Worm (Caenorhabditis elegans) whole organism, young adult: ENCODE results near the gene H20J04.7.

Source experiments
- B0035.1 ChIP-seq: sonication (generic microtip); optimal IDR thresholded peaks from 2 replicates; lab custom pipeline; 2016; ENCODE audit warnings: missing genetic modification characterization, mild to moderate bottlenecking, missing compliant biosample characterization, missing genotype, missing genetic modification reagents
- C17E4.6 ChIP-seq: fragments of 200-800 bp; sonication (Bioruptor generic); IDR thresholded peaks from 2 replicates; pipeline ENCODE4 v1.3.6; 2022; ENCODE audit warnings: missing genetic modification reagents, missing genetic modification characterization, missing compliant biosample characterization
- D2030.7 ChIP-seq: fragments of 200-800 bp; sonication (Bioruptor generic); IDR thresholded peaks from 2 replicates; pipeline ENCODE4 v1.3.6; 2022; ENCODE audit warnings: missing genetic modification reagents, missing genetic modification characterization, missing compliant biosample characterization
- F33H1.4 ChIP-seq: fragments of 200-800 bp; sonication (Bioruptor generic); IDR thresholded peaks from 2 replicates; pipeline ENCODE4 v1.3.6; 2022; ENCODE audit warnings: missing genetic modification reagents, missing genetic modification characterization, missing compliant biosample characterization
- F37B4.10 ChIP-seq: fragments of 200-800 bp; sonication (Bioruptor generic); IDR thresholded peaks from 2 replicates; pipeline ENCODE4 v1.3.6; 2022; ENCODE audit warnings: missing genetic modification characterization, missing compliant biosample characterization
- F49E8.2 ChIP-seq: sonication (generic microtip); optimal IDR thresholded peaks from 3 replicates; lab custom pipeline; 2017; ENCODE audit warnings: missing genetic modification characterization, mild to moderate bottlenecking, missing compliant biosample characterization, antibody characterized with exemption, moderate library complexity; ENCODE audit not compliant: insufficient read depth
- F55B11.4 ChIP-seq: sonication (generic microtip); optimal IDR thresholded peaks from 2 replicates; lab custom pipeline; 2016; ENCODE audit warnings: missing compliant biosample characterization, missing genetic modification characterization, borderline replicate concordance; ENCODE audit not compliant: insufficient read depth
- Y79H2A.3 ChIP-seq: fragments of 200-800 bp; sonication (Bioruptor generic); conservative IDR thresholded peaks from 2 replicates; pipeline ENCODE4 v1.3.6; 2022; ENCODE audit warnings: missing genetic modification reagents, missing genetic modification characterization, missing compliant biosample characterization
- Y95B8A.8 ChIP-seq: fragments of 200-800 bp; sonication (Bioruptor generic); IDR thresholded peaks from 2 replicates; pipeline ENCODE4 v1.3.6; 2022; ENCODE audit warnings: missing genetic modification reagents, missing genetic modification characterization, missing compliant biosample characterization
- athp-1 ChIP-seq: sonication (generic microtip); optimal IDR thresholded peaks from 2 replicates; lab custom pipeline; 2017; ENCODE audit warnings: mild to moderate bottlenecking, missing genetic modification characterization, missing compliant biosample characterization
- ccch-3 ChIP-seq: fragments of 200-800 bp; sonication (Bioruptor generic); optimal IDR thresholded peaks from 2 replicates; lab custom pipeline; 2018; ENCODE audit warnings: mild to moderate bottlenecking, missing genetic modification characterization, missing compliant biosample characterization
- cebp-1 ChIP-seq, 2 experiments: fragments of 200-800 bp in 1 of 2; sonication (Bioruptor generic) in 1 of 2; sonication (generic microtip) in 1 of 2; IDR thresholded peaks in 1 of 2; optimal IDR thresholded peaks in 1 of 2; 2 replicates each; pipeline versions ENCODE4 v1.3.6 to Lab custom; 2017 to 2022; ENCODE audit warnings: missing compliant biosample characterization in 2 of 2, missing genetic modification characterization in 2 of 2, mild to moderate bottlenecking in 1 of 2, missing genetic modification reagents in 1 of 2, moderate library complexity in 1 of 2
- cebp-2 ChIP-seq: fragments of 200-800 bp; sonication (Bioruptor generic); IDR thresholded peaks from 2 replicates; pipeline ENCODE4 v1.3.6; 2022; ENCODE audit warnings: missing genetic modification characterization, missing compliant biosample characterization
- ceh-100 ChIP-seq: fragments of 200-800 bp; sonication (Bioruptor generic); IDR thresholded peaks from 2 replicates; pipeline ENCODE4 v1.3.6; 2022; ENCODE audit warnings: missing genetic modification reagents, missing genetic modification characterization, missing compliant biosample characterization
- die-1 ChIP-seq: sonication (generic microtip); optimal IDR thresholded peaks from 2 replicates; lab custom pipeline; 2016; ENCODE audit warnings: missing genotype, mild to moderate bottlenecking, missing genetic modification characterization, missing compliant biosample characterization
- dpl-1 ChIP-seq: fragments of 150-350 bp; optimal IDR thresholded peaks from 2 replicates; lab custom pipeline; 2014; ENCODE audit warnings: missing biosample characterization, missing genetic modification reagents, missing genetic modification characterization
- egl-18 ChIP-seq: fragments of 200-800 bp; sonication (Bioruptor generic); IDR thresholded peaks from 2 replicates; pipeline ENCODE4 v1.3.6; 2022; ENCODE audit warnings: missing genetic modification reagents, missing genetic modification characterization, missing compliant biosample characterization
- egrh-3 ChIP-seq: fragments of 200-800 bp; sonication (Bioruptor generic); IDR thresholded peaks from 2 replicates; pipeline ENCODE4 v1.3.6; 2022; ENCODE audit warnings: missing genetic modification reagents, missing genetic modification characterization, missing compliant biosample characterization
- ets-4 ChIP-seq: fragments of 200-800 bp; sonication (Bioruptor generic); optimal IDR thresholded peaks from 2 replicates; lab custom pipeline; 2018; ENCODE audit warnings: mild to moderate bottlenecking, missing genetic modification characterization, missing compliant biosample characterization
- fkh-3 ChIP-seq: sonication (generic microtip); optimal IDR thresholded peaks from 2 replicates; lab custom pipeline; 2016; ENCODE audit warnings: mild to moderate bottlenecking, missing genetic modification characterization, missing compliant biosample characterization
- gei-17 ChIP-seq: fragments of 200-800 bp; sonication (Bioruptor generic); optimal IDR thresholded peaks from 2 replicates; lab custom pipeline; 2018; ENCODE audit warnings: mild to moderate bottlenecking, missing genetic modification characterization, missing compliant biosample characterization
- let-607 ChIP-seq, 2 experiments: fragments of 200-800 bp in 1 of 2; sonication (Bioruptor generic) in 1 of 2; sonication (generic microtip) in 1 of 2; optimal IDR thresholded peaks; 2 replicates each; lab custom pipeline; 2016 to 2018; ENCODE audit warnings: mild to moderate bottlenecking in 2 of 2, missing compliant biosample characterization in 2 of 2, missing genetic modification characterization in 2 of 2, moderate library complexity in 2 of 2, missing genotype in 1 of 2
- lin-54 ChIP-seq: fragments of 200-800 bp; sonication (Bioruptor generic); optimal IDR thresholded peaks from 2 replicates; lab custom pipeline; 2018; ENCODE audit warnings: mild to moderate bottlenecking, missing genetic modification characterization, missing compliant biosample characterization
- lir-1 ChIP-seq: fragments of 200-800 bp; sonication (Bioruptor generic); conservative IDR thresholded peaks from 2 replicates; pipeline ENCODE4 v1.3.6; 2022; ENCODE audit warnings: missing genetic modification reagents, missing genetic modification characterization, missing compliant biosample characterization
- madf-10 ChIP-seq: sonication (generic microtip); optimal IDR thresholded peaks from 2 replicates; lab custom pipeline; 2016; ENCODE audit warnings: mild to moderate bottlenecking, missing genetic modification characterization, missing compliant biosample characterization
- madf-3 ChIP-seq: fragments of 200-800 bp; sonication (Bioruptor generic); IDR thresholded peaks from 2 replicates; pipeline ENCODE4 v1.3.6; 2022; ENCODE audit warnings: missing genetic modification reagents, missing genetic modification characterization, missing compliant biosample characterization
- madf-6 ChIP-seq: fragments of 200-800 bp; sonication (Bioruptor generic); IDR thresholded peaks from 2 replicates; pipeline ENCODE4 v1.3.6; 2022; ENCODE audit warnings: missing genetic modification reagents, missing genetic modification characterization, missing compliant biosample characterization
- nfya-1 ChIP-seq: sonication (generic microtip); optimal IDR thresholded peaks from 2 replicates; lab custom pipeline; 2017; ENCODE audit warnings: antibody characterized with exemption, missing compliant biosample characterization, missing genetic modification characterization, borderline replicate concordance; ENCODE audit not compliant: insufficient read depth
- pbrm-1 ChIP-seq: fragments of 200-800 bp; sonication (Bioruptor generic); IDR thresholded peaks from 2 replicates; pipeline ENCODE4 v1.3.6; 2022; ENCODE audit warnings: missing genetic modification reagents, missing genetic modification characterization, missing compliant biosample characterization
- snpc-1.1 ChIP-seq: sonication (generic microtip); optimal IDR thresholded peaks from 2 replicates; lab custom pipeline; 2017; ENCODE audit warnings: missing genetic modification characterization, mild to moderate bottlenecking, missing compliant biosample characterization, antibody characterized with exemption, moderate library complexity, missing genotype, missing genetic modification reagents; ENCODE audit not compliant: insufficient read depth
- snpc-1.3 ChIP-seq: sonication (generic microtip); optimal IDR thresholded peaks from 2 replicates; lab custom pipeline; 2017; ENCODE audit warnings: missing genetic modification characterization, mild to moderate bottlenecking, missing compliant biosample characterization, antibody characterized with exemption, moderate library complexity, missing genotype, missing genetic modification reagents; ENCODE audit not compliant: insufficient read depth
- sptf-2 ChIP-seq: fragments of 200-800 bp; sonication (Bioruptor generic); optimal IDR thresholded peaks from 2 replicates; lab custom pipeline; 2018; ENCODE audit warnings: mild to moderate bottlenecking, missing genetic modification characterization, missing compliant biosample characterization
- tbx-9 ChIP-seq: sonication (generic microtip); optimal IDR thresholded peaks from 2 replicates; lab custom pipeline; 2016; ENCODE audit warnings: borderline replicate concordance, missing genetic modification characterization, inconsistent platforms, missing compliant biosample characterization
- tlf-1 ChIP-seq: fragments of 200-800 bp; sonication (Bioruptor generic); optimal IDR thresholded peaks from 2 replicates; lab custom pipeline; 2018; ENCODE audit warnings: mild to moderate bottlenecking, missing genetic modification characterization, missing compliant biosample characterization
- ztf-6 ChIP-seq: fragments of 200-800 bp; sonication (Bioruptor generic); IDR thresholded peaks from 2 replicates; pipeline ENCODE4 v1.3.6; 2022; ENCODE audit warnings: missing genetic modification reagents, missing genetic modification characterization, missing compliant biosample characterization

The H20J04.7 gene

DNA sequence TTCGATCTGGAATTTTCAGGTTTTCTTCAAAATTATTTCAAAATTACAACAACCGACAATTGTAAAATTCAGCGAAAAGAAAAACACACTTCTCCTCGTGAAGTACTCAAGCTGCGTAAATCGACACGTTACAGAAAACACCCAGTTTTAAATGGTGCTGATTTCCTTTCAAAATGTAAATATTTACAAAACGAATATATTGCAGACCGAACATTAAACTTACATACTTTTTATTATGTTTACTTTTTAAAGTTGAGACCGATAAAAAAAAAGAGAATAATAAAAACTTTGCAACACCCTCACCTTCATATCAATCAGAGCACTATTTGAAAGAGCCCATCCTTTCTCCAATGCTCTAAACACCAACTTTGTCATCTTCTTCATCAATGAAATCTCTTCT, 15.7 kb upstream of the H20J04.7 start:
- TF ChIP-seq Y95B8A.8 (GFP tag; lab: Robert Waterston, UW), result no peak
- no peak for TF ChIP-seq madf-3 (GFP tag; lab: Robert Waterston, UW)
- TF ChIP-seq lir-1 (GFP tag; lab: Robert Waterston, UW), result no peak
- TF ChIP-seq lin-54 (GFP tag; lab: Kevin White, UChicago), result no peak
- TF ChIP-seq egl-18 (GFP tag; lab: Robert Waterston, UW), result no peak
- no peak for TF ChIP-seq let-607 (tag; optimal IDR thresholded peaks at IDR 0.05; lab: Kevin White, UChicago)
- no peak for TF ChIP-seq egrh-3 (GFP tag; lab: Robert Waterston, UW)
- no peak for TF ChIP-seq die-1
- TF ChIP-seq nfya-1 (tag; lab: Kevin White, UChicago), result no peak
- TF ChIP-seq C17E4.6, result no peak
- TF ChIP-seq snpc-1.3 (tag; lab: Kevin White, UChicago), result no peak
- TF ChIP-seq F37B4.10 (GFP tag; lab: Robert Waterston, UW), result no peak
- no peak for TF ChIP-seq F49E8.2 (tag; lab: Kevin White, UChicago)
- TF ChIP-seq tbx-9 (tag; lab: Kevin White, UChicago), result no peak
- TF ChIP-seq F33H1.4 (GFP tag; lab: Robert Waterston, UW), result no peak
- no peak for TF ChIP-seq Y79H2A.3 (GFP tag; lab: Robert Waterston, UW)
- TF ChIP-seq pbrm-1 (GFP tag; lab: Robert Waterston, UW), result no peak
- no peak for TF ChIP-seq madf-10 (tag; lab: Kevin White, UChicago)
- TF ChIP-seq, all 124 proteins: peak for 0

DNA sequence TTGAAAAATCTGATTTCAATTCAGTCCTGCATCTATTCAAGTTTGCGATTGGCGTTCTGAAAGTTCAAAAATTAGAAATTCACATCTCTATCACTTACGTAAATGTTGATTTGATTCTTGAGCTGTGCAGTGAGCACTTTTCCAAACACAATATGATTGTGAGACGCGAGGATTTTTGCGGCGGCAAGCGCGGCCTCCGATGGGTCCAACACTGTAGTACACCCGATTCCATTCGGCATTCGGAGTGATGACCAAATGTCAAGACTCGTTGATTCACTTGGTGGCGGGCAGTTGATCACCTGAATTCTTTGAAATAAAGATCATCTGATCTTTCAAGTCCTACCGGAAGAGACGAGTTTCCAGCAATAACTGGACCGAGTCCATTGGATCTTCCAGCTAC, 14.6 kb upstream of the H20J04.7 start:
- TF ChIP-seq snpc-1.1 (tag; lab: Kevin White, UChicago), result no peak
- no peak for TF ChIP-seq sptf-2
- TF ChIP-seq F55B11.4, result no peak
- TF ChIP-seq lin-54 (GFP tag; lab: Kevin White, UChicago), result no peak
- TF ChIP-seq tbx-9 (tag; lab: Kevin White, UChicago), result no peak
- TF ChIP-seq gei-17 (GFP tag; lab: Kevin White, UChicago), result no peak
- no peak for TF ChIP-seq ceh-100 (GFP tag; lab: Robert Waterston, UW)
- no peak for TF ChIP-seq B0035.1 (tag; lab: Kevin White, UChicago)
- TF ChIP-seq fkh-3 (tag; lab: Kevin White, UChicago), result no peak
- no peak for TF ChIP-seq tlf-1 (GFP tag; lab: Kevin White, UChicago)
- no peak for TF ChIP-seq madf-6 (GFP tag; lab: Robert Waterston, UW)
- TF ChIP-seq Y95B8A.8 (GFP tag; lab: Robert Waterston, UW), result no peak
- TF ChIP-seq cebp-1 (GFP tag; IDR thresholded peaks at IDR 0.05; lab: Robert Waterston, UW), result no peak
- TF ChIP-seq cebp-1 (tag; optimal IDR thresholded peaks at IDR 0.05; lab: Kevin White, UChicago), result no peak
- no peak for TF ChIP-seq ets-4
- TF ChIP-seq ccch-3 (GFP tag; lab: Kevin White, UChicago), result no peak
- no peak for TF ChIP-seq athp-1 (tag; lab: Kevin White, UChicago)
- TF ChIP-seq D2030.7, result no peak
- TF ChIP-seq dpl-1 (GFP tag; lab: Kevin White, UChicago), result no peak
- no peak for TF ChIP-seq ztf-6 (GFP tag; lab: Robert Waterston, UW)
- TF ChIP-seq madf-10 (tag; lab: Kevin White, UChicago), result no peak

DNA sequence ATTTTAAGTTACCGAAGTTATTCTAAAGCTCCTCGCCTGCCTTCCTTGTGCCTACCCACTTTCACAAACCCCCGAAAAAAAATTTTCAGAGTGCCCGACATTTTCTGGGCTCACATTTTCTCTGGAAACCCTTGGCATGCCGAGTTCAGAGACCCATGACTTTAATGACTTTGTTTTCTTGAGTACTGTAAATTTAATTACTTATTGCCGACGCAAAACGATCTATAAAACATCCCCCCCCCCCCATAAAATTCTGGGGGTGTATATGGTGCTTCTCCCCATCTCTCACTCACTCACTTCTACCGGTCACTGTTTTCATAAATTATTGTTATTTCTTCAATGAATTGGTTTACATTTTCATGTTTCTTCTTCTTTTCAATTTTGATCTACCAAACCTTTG, 12.8 kb upstream of the H20J04.7 start, which contains the start of gene try-9:
Gene try-9 (plus strand): TSS at position 301 of the 400 bp plus-strand sequence.
- no peak for TF ChIP-seq cebp-2 (GFP tag; lab: Robert Waterston, UW)
